Fruit fly (Drosophila melanogaster) whole organism, embryonic: Measurements from ENCODE around the gene CG13390.

Source experiments
- Abd-B ChIP-seq: fragments of 200-800 bp; sonication (Bioruptor generic); optimal IDR thresholded peaks from 2 replicates; lab custom pipeline; 2018; ENCODE audit warnings: missing biosample characterization, mild to moderate bottlenecking, missing genetic modification characterization, moderate library complexity
- Bgb ChIP-seq: fragments of 200-800 bp; sonication (Bioruptor generic); IDR thresholded peaks from 2 replicates; pipeline ENCODE4 v1.3.6; 2022; ENCODE audit warnings: missing biosample characterization, missing genetic modification characterization; ENCODE audit not compliant: partially characterized antibody
- CG10431 ChIP-seq: fragments of 200-800 bp; sonication (Bioruptor generic); optimal IDR thresholded peaks from 3 replicates; lab custom pipeline; 2018; ENCODE audit warnings: missing biosample characterization, mild to moderate bottlenecking, missing genetic modification characterization
- CG15269 ChIP-seq: fragments of 200-800 bp; sonication (Bioruptor generic); optimal IDR thresholded peaks from 2 replicates; lab custom pipeline; 2018; ENCODE audit warnings: missing biosample characterization, mild to moderate bottlenecking, missing genetic modification characterization, moderate library complexity
- CG17912 ChIP-seq: fragments of 200-800 bp; sonication (Bioruptor generic); optimal IDR thresholded peaks from 2 replicates; lab custom pipeline; 2018; ENCODE audit warnings: missing biosample characterization, mild to moderate bottlenecking, missing genetic modification characterization
- CG4404 ChIP-seq: fragments of 200-800 bp; sonication (Bioruptor generic); IDR thresholded peaks from 2 replicates; pipeline ENCODE4 v1.3.6; 2022; ENCODE audit warnings: missing biosample characterization, missing genetic modification characterization
- CG6854 ChIP-seq: fragments of 200-800 bp; sonication (Bioruptor generic); optimal IDR thresholded peaks from 3 replicates; lab custom pipeline; 2017; ENCODE audit warnings: missing biosample characterization, mild to moderate bottlenecking, missing genetic modification characterization
- CG8359 ChIP-seq: fragments of 200-800 bp; sonication (Bioruptor generic); optimal IDR thresholded peaks from 2 replicates; lab custom pipeline; 2017; ENCODE audit warnings: missing biosample characterization, mild to moderate bottlenecking, missing genetic modification characterization, borderline replicate concordance
- CG9932 ChIP-seq: fragments of 200-800 bp; sonication (Bioruptor generic); IDR thresholded peaks from 2 replicates; pipeline ENCODE4 v1.3.6; 2022; ENCODE audit warnings: missing biosample characterization, missing genetic modification characterization
- HLH54F ChIP-seq: fragments of 200-800 bp; sonication (Bioruptor generic); optimal IDR thresholded peaks from 3 replicates; lab custom pipeline; 2016; ENCODE audit warnings: missing biosample characterization, missing genetic modification characterization
- Max ChIP-seq: fragments of 200-800 bp; sonication (Bioruptor generic); optimal IDR thresholded peaks from 2 replicates; lab custom pipeline; 2016; ENCODE audit warnings: missing biosample characterization, mild to moderate bottlenecking, missing genetic modification characterization
- Nf-YA ChIP-seq: fragments of 200-800 bp; sonication (Bioruptor generic); IDR thresholded peaks from 2 replicates; pipeline ENCODE4 v1.3.6; 2022; ENCODE audit warnings: missing biosample characterization, missing genetic modification characterization
- tll ChIP-seq, 2 experiments: fragments of 200-800 bp in 1 of 2; fragments of >200 bp in 1 of 2; sonication (Bioruptor generic) in 1 of 2; optimal IDR thresholded peaks; 2 replicates each; lab custom pipeline; 2017 to 2019; ENCODE audit warnings: missing biosample characterization in 2 of 2, missing genetic modification characterization in 2 of 2, mild to moderate bottlenecking in 1 of 2, moderate library complexity in 1 of 2
- trh ChIP-seq: fragments of 200-800 bp; sonication (Bioruptor generic); optimal IDR thresholded peaks from 2 replicates; lab custom pipeline; 2016; ENCODE audit warnings: missing biosample characterization, missing genetic modification characterization

dm6 chr2L:8351864-8352263 is 24.7 kb downstream of the CG13390 start, which contains the start of gene Mur29B:
- TF ChIP-seq Bgb (no peak), CG17912 (no peak), tll (GFP tag; optimal IDR thresholded peaks at IDR 0.05; lab: Kevin White, UChicago) (no peak), CG9932 (GFP tag; lab: Robert Waterston, UW) (no peak), CG8359 (GFP tag; lab: Kevin White, UChicago) (no peak), CG6854 (GFP tag; lab: Kevin White, UChicago) (no peak), Abd-B (GFP tag; lab: Kevin White, UChicago) (no peak), CG10431 (GFP tag; lab: Kevin White, UChicago) (no peak), CG4404 (GFP tag; lab: Robert Waterston, UW) (no peak), Nf-YA (GFP tag; lab: Robert Waterston, UW) (no peak), CG15269 (tag; lab: Kevin White, UChicago) (no peak), trh (no peak), HLH54F (GFP tag; lab: Kevin White, UChicago) (no peak), Max (no peak)
